Fruit fly (Drosophila melanogaster) whole organism, embryonic: ENCODE results near the gene CG6126.

Experiments used
- ATbp ChIP-seq: fragments of 200-800 bp; sonication (Bioruptor generic); optimal IDR thresholded peaks from 2 replicates; lab custom pipeline; 2017; ENCODE audit warnings: missing biosample characterization, mild to moderate bottlenecking, missing genetic modification characterization, missing genetic modification reagents
- BtbVII ChIP-seq: fragments of 200-800 bp; sonication (Bioruptor generic); optimal IDR thresholded peaks from 3 replicates; lab custom pipeline; 2017; ENCODE audit warnings: missing biosample characterization, mild to moderate bottlenecking, missing genetic modification characterization
- CG10209 ChIP-seq: fragments of 200-800 bp; sonication (Bioruptor generic); optimal IDR thresholded peaks from 3 replicates; lab custom pipeline; 2017; ENCODE audit warnings: missing biosample characterization, mild to moderate bottlenecking, missing genetic modification characterization, missing genetic modification reagents
- CG10565 ChIP-seq: fragments of 200-800 bp; sonication (Bioruptor generic); optimal IDR thresholded peaks from 3 replicates; lab custom pipeline; 2016; ENCODE audit warnings: missing biosample characterization, mild to moderate bottlenecking, missing genetic modification characterization
- CG11695 ChIP-seq: fragments of 200-800 bp; sonication (Bioruptor generic); IDR thresholded peaks from 3 replicates; pipeline ENCODE4 v1.3.6; 2022; ENCODE audit warnings: missing biosample characterization, missing genetic modification characterization
- CG12391 ChIP-seq: fragments of 200-800 bp; sonication (Bioruptor generic); optimal IDR thresholded peaks from 3 replicates; lab custom pipeline; 2018; ENCODE audit warnings: missing biosample characterization, mild to moderate bottlenecking, missing genetic modification characterization, moderate library complexity
- CG1529 ChIP-seq: fragments of 200-800 bp; sonication (Bioruptor generic); optimal IDR thresholded peaks from 3 replicates; lab custom pipeline; 2018; ENCODE audit warnings: missing biosample characterization, missing genetic modification characterization
- CG1603 ChIP-seq: fragments of 200-800 bp; sonication (Bioruptor generic); optimal IDR thresholded peaks from 2 replicates; lab custom pipeline; 2019; ENCODE audit warnings: missing biosample characterization, mild to moderate bottlenecking, missing genetic modification characterization, moderate library complexity
- CG16813 ChIP-seq: fragments of 200-800 bp; sonication (Bioruptor generic); IDR thresholded peaks from 3 replicates; pipeline ENCODE4 v1.3.6; 2022; ENCODE audit warnings: missing biosample characterization, missing genetic modification characterization; ENCODE audit not compliant: partially characterized antibody
- CG1832 ChIP-seq: fragments of 200-800 bp; sonication (Bioruptor generic); optimal IDR thresholded peaks from 2 replicates; lab custom pipeline; 2017; ENCODE audit warnings: missing biosample characterization, mild to moderate bottlenecking, missing genetic modification characterization, inconsistent platforms
- CG18476 ChIP-seq: fragments of 200-800 bp; sonication (Bioruptor generic); optimal IDR thresholded peaks from 2 replicates; lab custom pipeline; 2016; ENCODE audit warnings: missing biosample characterization, mild to moderate bottlenecking, missing genetic modification characterization
- CG2875 ChIP-seq: fragments of 200-800 bp; sonication (Bioruptor generic); optimal IDR thresholded peaks from 2 replicates; lab custom pipeline; 2017; ENCODE audit warnings: missing biosample characterization, mild to moderate bottlenecking, missing genetic modification characterization, missing genetic modification reagents
- CG30431 ChIP-seq: fragments of 200-800 bp; sonication (Bioruptor generic); optimal IDR thresholded peaks from 2 replicates; lab custom pipeline; 2017; ENCODE audit warnings: missing biosample characterization, missing genetic modification characterization
- CG3065 ChIP-seq: fragments of 200-800 bp; sonication (Bioruptor generic); optimal IDR thresholded peaks from 2 replicates; lab custom pipeline; 2016; ENCODE audit warnings: missing biosample characterization, missing genetic modification characterization
- CG3281 ChIP-seq: fragments of 200-800 bp; sonication (Bioruptor generic); optimal IDR thresholded peaks from 3 replicates; lab custom pipeline; 2017; ENCODE audit warnings: missing biosample characterization, mild to moderate bottlenecking, missing genetic modification characterization
- CG4360 ChIP-seq: fragments of 200-800 bp; sonication (Bioruptor generic); IDR thresholded peaks from 2 replicates; pipeline ENCODE4 v1.3.6; 2022; ENCODE audit warnings: missing biosample characterization, missing genetic modification characterization
- CG4820 ChIP-seq: fragments of 200-800 bp; sonication (Bioruptor generic); optimal IDR thresholded peaks from 3 replicates; lab custom pipeline; 2016; ENCODE audit warnings: missing biosample characterization, missing genetic modification characterization
- CG6683 ChIP-seq: fragments of 200-800 bp; sonication (Bioruptor generic); optimal IDR thresholded peaks from 2 replicates; lab custom pipeline; 2017; ENCODE audit warnings: missing biosample characterization, mild to moderate bottlenecking, missing genetic modification characterization, missing genetic modification reagents
- CG7556 ChIP-seq: fragments of 200-800 bp; sonication (Bioruptor generic); optimal IDR thresholded peaks from 2 replicates; lab custom pipeline; 2017; ENCODE audit warnings: missing biosample characterization, mild to moderate bottlenecking, missing genetic modification characterization
- CHES-1-like ChIP-seq: fragments of 200-800 bp; sonication (Bioruptor generic); optimal IDR thresholded peaks from 2 replicates; lab custom pipeline; 2016; ENCODE audit warnings: missing biosample characterization, missing genetic modification characterization
- Camta ChIP-seq: fragments of 200-800 bp; sonication (Bioruptor generic); optimal IDR thresholded peaks from 2 replicates; lab custom pipeline; 2016; ENCODE audit warnings: missing biosample characterization, missing genetic modification characterization
- Chrac-16 ChIP-seq: fragments of 200-800 bp; sonication (Bioruptor generic); optimal IDR thresholded peaks from 3 replicates; lab custom pipeline; 2016; ENCODE audit warnings: missing biosample characterization, missing genetic modification characterization
- D19A ChIP-seq: fragments of 200-800 bp; optimal IDR thresholded peaks from 3 replicates; lab custom pipeline; 2019; ENCODE audit warnings: missing biosample characterization, mild to moderate bottlenecking, missing genetic modification characterization, moderate library complexity
- Dfd ChIP-seq, 2 experiments: fragments of >200 bp; optimal IDR thresholded peaks; 2 replicates each; lab custom pipeline; 2017; ENCODE audit warnings: missing biosample characterization in 2 of 2, missing genetic modification characterization in 2 of 2
- Dp ChIP-seq: fragments of 200-800 bp; sonication (Bioruptor generic); optimal IDR thresholded peaks from 2 replicates; lab custom pipeline; 2018; ENCODE audit warnings: missing biosample characterization, mild to moderate bottlenecking, missing genetic modification characterization, moderate library complexity
- Eip74EF ChIP-seq, 2 experiments: fragments of 200-800 bp in 1 of 2; fragments of >200 bp in 1 of 2; sonication (Bioruptor generic) in 1 of 2; optimal IDR thresholded peaks; 2 replicates each; lab custom pipeline; 2017 to 2019; ENCODE audit warnings: missing biosample characterization in 2 of 2, missing genetic modification characterization in 2 of 2, mild to moderate bottlenecking in 1 of 2, moderate library complexity in 1 of 2
- Hey ChIP-seq: fragments of 200-800 bp; sonication (Bioruptor generic); optimal IDR thresholded peaks from 3 replicates; lab custom pipeline; 2018; ENCODE audit warnings: missing biosample characterization, mild to moderate bottlenecking, missing genetic modification characterization
- Nf-YA ChIP-seq: fragments of 200-800 bp; sonication (Bioruptor generic); IDR thresholded peaks from 2 replicates; pipeline ENCODE4 v1.3.6; 2022; ENCODE audit warnings: missing biosample characterization, missing genetic modification characterization
- Nf-YC ChIP-seq: fragments of 200-800 bp; optimal IDR thresholded peaks from 3 replicates; lab custom pipeline; 2019; ENCODE audit warnings: missing biosample characterization, mild to moderate bottlenecking, missing genetic modification characterization, moderate library complexity
- Opbp ChIP-seq: fragments of 200-800 bp; sonication (Bioruptor generic); IDR thresholded peaks from 3 replicates; pipeline ENCODE4 v1.3.6; 2022; ENCODE audit warnings: missing biosample characterization, missing genetic modification characterization; ENCODE audit not compliant: partially characterized antibody
- Pdp1 ChIP-seq, 2 experiments: fragments of 200-800 bp; sonication (Bioruptor generic); optimal IDR thresholded peaks; 3 replicates each; lab custom pipeline; 2016; ENCODE audit warnings: missing biosample characterization in 2 of 2, missing genetic modification characterization in 2 of 2, mild to moderate bottlenecking in 1 of 2, moderate library complexity in 1 of 2
- Stat92E ChIP-seq, 3 experiments: fragments of >200 bp in 2 of 3; fragments of 200-800 bp in 1 of 3; sonication (Bioruptor generic) in 1 of 3; optimal IDR thresholded peaks; 2 replicates each; lab custom pipeline; 2017 to 2019; ENCODE audit warnings: missing biosample characterization in 3 of 3, missing genetic modification characterization in 3 of 3, mild to moderate bottlenecking in 1 of 3, moderate library complexity in 1 of 3
- TFAM ChIP-seq: fragments of 200-800 bp; sonication (Bioruptor generic); optimal IDR thresholded peaks from 2 replicates; lab custom pipeline; 2017; ENCODE audit warnings: missing biosample characterization, missing genetic modification characterization, inconsistent platforms
- ash1 ChIP-seq: fragments of 200-800 bp; sonication (Bioruptor generic); optimal IDR thresholded peaks from 2 replicates; lab custom pipeline; 2018; ENCODE audit warnings: missing biosample characterization, mild to moderate bottlenecking, missing genetic modification characterization
- cad ChIP-seq: fragments of >200 bp; optimal IDR thresholded peaks from 2 replicates; lab custom pipeline; 2017; ENCODE audit warnings: missing biosample characterization, missing genetic modification characterization
- ftz-f1 ChIP-seq: fragments of 200-800 bp; sonication (Bioruptor generic); optimal IDR thresholded peaks from 2 replicates; lab custom pipeline; 2016; ENCODE audit warnings: missing biosample characterization, missing genetic modification characterization
- fu2 ChIP-seq: fragments of 200-800 bp; sonication (Bioruptor generic); optimal IDR thresholded peaks from 2 replicates; lab custom pipeline; 2016; ENCODE audit warnings: missing biosample characterization, missing genetic modification characterization
- gem ChIP-seq: fragments of 200-800 bp; sonication (Bioruptor generic); optimal IDR thresholded peaks from 2 replicates; lab custom pipeline; 2019; ENCODE audit warnings: missing biosample characterization, mild to moderate bottlenecking, missing genetic modification characterization, moderate library complexity
- jigr1 ChIP-seq: fragments of 200-800 bp; sonication (Bioruptor generic); IDR thresholded peaks from 3 replicates; pipeline ENCODE4 v1.3.6; 2022; ENCODE audit warnings: missing biosample characterization, missing genetic modification characterization
- ranshi ChIP-seq: fragments of 200-800 bp; sonication (Bioruptor generic); IDR thresholded peaks from 2 replicates; pipeline ENCODE4 v1.3.6; 2022; ENCODE audit warnings: missing biosample characterization, missing genetic modification characterization
- rib ChIP-seq: fragments of 200-800 bp; sonication (Bioruptor generic); IDR thresholded peaks from 2 replicates; pipeline ENCODE4 v1.3.6; 2022; ENCODE audit warnings: missing biosample characterization, missing genetic modification characterization
- sens-2 ChIP-seq: fragments of 200-800 bp; sonication (Bioruptor generic); IDR thresholded peaks from 2 replicates; pipeline ENCODE4 v1.3.6; 2022; ENCODE audit warnings: missing biosample characterization, missing genetic modification characterization
- slbo ChIP-seq: fragments of 200-800 bp; sonication (Bioruptor generic); IDR thresholded peaks from 2 replicates; pipeline ENCODE4 v1.3.6; 2022; ENCODE audit warnings: missing biosample characterization, missing genetic modification characterization
- sna ChIP-seq: fragments of 200-800 bp; sonication (Bioruptor generic); IDR thresholded peaks from 2 replicates; pipeline ENCODE4 v1.3.6; 2022; ENCODE audit warnings: missing biosample characterization, missing genetic modification characterization; ENCODE audit not compliant: partially characterized antibody
- so ChIP-seq: fragments of 200-800 bp; sonication (Bioruptor generic); IDR thresholded peaks from 3 replicates; pipeline ENCODE4 v1.3.6; 2022; ENCODE audit warnings: missing biosample characterization, missing genetic modification characterization
- sob ChIP-seq: fragments of 200-800 bp; sonication (Bioruptor generic); IDR thresholded peaks from 2 replicates; pipeline ENCODE4 v1.3.6; 2022; ENCODE audit warnings: missing biosample characterization, missing genetic modification characterization
- vnd ChIP-seq: fragments of 200-800 bp; sonication (Bioruptor generic); IDR thresholded peaks from 3 replicates; pipeline ENCODE4 v1.3.6; 2022; ENCODE audit warnings: missing biosample characterization, missing genetic modification characterization; ENCODE audit not compliant: partially characterized antibody
- vvl ChIP-seq: fragments of 200-800 bp; sonication (Bioruptor generic); IDR thresholded peaks from 2 replicates; pipeline ENCODE4 v1.3.6; 2022; ENCODE audit warnings: missing biosample characterization, missing genetic modification characterization

CG6126 gene

DNA sequence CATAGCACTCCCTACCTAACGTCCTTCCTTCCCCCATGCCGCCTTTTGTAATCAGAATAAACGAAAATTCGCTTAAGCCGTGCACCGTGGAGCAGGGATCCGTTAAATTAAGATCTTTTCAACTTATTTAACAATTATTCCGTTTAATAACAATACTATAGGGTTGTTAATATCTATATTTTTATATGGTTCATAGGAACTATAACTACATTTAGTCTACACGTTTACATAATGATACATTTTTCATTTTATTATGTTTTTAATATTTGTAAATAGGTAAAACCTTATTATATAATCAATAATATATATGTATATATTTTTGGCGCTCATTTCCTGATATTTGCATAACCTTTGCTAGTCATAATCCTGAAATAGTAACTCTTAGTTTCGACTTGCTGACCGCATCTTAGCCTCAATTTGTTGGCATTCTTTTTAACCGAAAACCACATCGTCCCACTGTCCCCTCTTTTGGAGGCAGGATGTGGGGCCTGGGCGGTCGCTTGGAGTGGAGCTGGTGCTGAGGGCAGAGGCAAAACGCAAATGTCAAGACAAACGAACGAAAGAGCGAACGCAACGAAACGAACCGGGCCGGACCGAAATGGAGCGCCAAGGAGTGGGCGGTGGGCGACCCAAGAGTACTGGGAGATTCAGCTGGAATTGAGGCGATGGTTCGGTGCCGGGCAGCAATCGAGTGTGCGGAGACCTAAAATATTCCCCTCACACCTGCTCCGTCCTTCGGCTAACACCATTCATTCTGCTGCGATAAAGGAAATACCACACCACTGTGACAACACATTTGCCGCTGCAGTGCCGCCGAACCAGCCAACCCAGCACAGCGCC is 7.1 kb upstream of the CG6126 start (continued):
- TF ChIP-seq sob (GFP tag; lab: Robert Waterston, UW) (0 out of 2 replicates have a peak, but pooled peaks have one; percentile 11), Pdp1 (GFP tag; optimal IDR thresholded peaks at IDR 0.05; lab: Kevin White, UChicago) (peak in 1 of 2 experiments; percentile 7), CG1832 (no peak), CG16813 (GFP tag; lab: Robert Waterston, UW) (no peak), vvl (GFP tag; lab: Robert Waterston, UW) (no peak), CG1529 (GFP tag; lab: Kevin White, UChicago) (no peak), Dp (no peak), Eip74EF (GFP tag; optimal IDR thresholded peaks at IDR 0.05; lab: Kevin White, UChicago) (no peak), sna (GFP tag; lab: Robert Waterston, UW) (no peak), jigr1 (no peak), Camta (GFP tag; lab: Kevin White, UChicago) (no peak), Hey (tag; lab: Kevin White, UChicago) (no peak), CG10565 (GFP tag; lab: Kevin White, UChicago) (no peak), Opbp (GFP tag; lab: Robert Waterston, UW) (no peak), Nf-YA (GFP tag; lab: Robert Waterston, UW) (no peak), Dfd (GFP tag; optimal IDR thresholded peaks at IDR 0.05; lab: Kevin White, UChicago) (no peak), Nf-YC (tag; lab: Kevin White, UChicago) (peak; percentile 36), CG10209 (GFP tag; lab: Kevin White, UChicago) (peak; percentile 44), ATbp (GFP tag; lab: Kevin White, UChicago) (no peak), CG1603 (tag; lab: Kevin White, UChicago) (no peak), fu2 (GFP tag; lab: Kevin White, UChicago) (no peak), CG3065 (no peak), CG2875 (GFP tag; lab: Kevin White, UChicago) (no peak), CG12391 (tag; lab: Kevin White, UChicago) (peak; percentile 32), CG18476 (GFP tag; lab: Kevin White, UChicago) (no peak), cad (GFP tag; lab: Kevin White, UChicago) (no peak), CG30431 (GFP tag; lab: Kevin White, UChicago) (no peak), gem (tag; lab: Kevin White, UChicago) (peak; percentile 64), rib (no peak), so (GFP tag; lab: Robert Waterston, UW) (peak; percentile 41; the same call in 1 of the 3 replicates), sens-2 (GFP tag; lab: Robert Waterston, UW) (no peak), Chrac-16 (GFP tag; lab: Kevin White, UChicago) (no peak), D19A (tag; lab: Kevin White, UChicago) (no peak), ash1 (GFP tag; lab: Kevin White, UChicago) (no peak), CG6683 (GFP tag; lab: Kevin White, UChicago) (peak; percentile 18), Stat92E (GFP tag; optimal IDR thresholded peaks at IDR 0.05; lab: Kevin White, UChicago) (no peak), slbo (GFP tag; lab: Robert Waterston, UW) (0 out of 2 replicates have a peak, but pooled peaks have one; percentile 27), ftz-f1 (no peak), CG4820 (no peak), CHES-1-like (GFP tag; lab: Kevin White, UChicago) (no peak), CG11695 (GFP tag; lab: Robert Waterston, UW) (no peak), CG4360 (no peak), vnd (GFP tag; lab: Robert Waterston, UW) (no peak), TFAM (GFP tag; lab: Kevin White, UChicago) (no peak), BtbVII (GFP tag; lab: Kevin White, UChicago) (peak; percentile 37), CG7556 (GFP tag; lab: Kevin White, UChicago) (peak; percentile 85), ranshi (GFP tag; lab: Robert Waterston, UW) (peak; percentile 16; the same call in 1 of the 2 replicates), CG3281 (GFP tag; lab: Kevin White, UChicago) (peak; percentile 63)
